Worm (Caenorhabditis elegans) whole organism, early embryonic: ENCODE measurements around the gene srh-271.
A peak's percentile ranks its signal among the peaks of the same experiment; 100 is the strongest.

Experiments
- hmg-4 ChIP-seq: fragments of 200-800 bp; sonication (Bioruptor generic); optimal IDR thresholded peaks from 2 replicates; lab custom pipeline; 2018; ENCODE audit warnings: mild to moderate bottlenecking, missing genetic modification characterization, missing compliant biosample characterization
- hnd-1 ChIP-seq: sonication (generic microtip); optimal IDR thresholded peaks from 2 replicates; lab custom pipeline; 2016; ENCODE audit warnings: missing genetic modification characterization, missing compliant biosample characterization
- pes-1 ChIP-seq: fragments of 200-800 bp; sonication (Bioruptor generic); IDR thresholded peaks from 2 replicates; pipeline ENCODE4 v1.3.6; 2022; ENCODE audit warnings: missing genetic modification reagents, missing genetic modification characterization, missing compliant biosample characterization

ce11 chrV:2600543-2600942, 21.2 kb downstream of the srh-271 start:
- TF ChIP-seq pes-1 (GFP tag; lab: Robert Waterston, UW) (peak; percentile 52; the same call in 1 of the 2 replicates), hmg-4 (GFP tag; lab: Kevin White, UChicago) (no peak), hnd-1 (tag; lab: Kevin White, UChicago) (no peak)
